Worm (Caenorhabditis elegans): Measurements from ENCODE around the gene R07E5.7.

Gene R07E5.7

ce11 chrIII:4449893-4450579 lies 31.1 kb upstream of the R07E5.7 start, which contains the start of gene ceh-43:
TSS of gene ceh-43 (minus strand) at chrIII:4449943.
- TF ChIP-seq sem-2 (GFP tag; optimal IDR thresholded peaks at IDR 0.05) (no peak), nhr-2 (tag; optimal IDR thresholded peaks at IDR 0.05) (no peak), lin-13 (tag; optimal IDR thresholded peaks at IDR 0.05) (no peak), nhr-237 (tag; optimal IDR thresholded peaks at IDR 0.05) (no peak), mls-2 (tag; optimal IDR thresholded peaks at IDR 0.05) (no peak), sptf-1 (tag; optimal IDR thresholded peaks at IDR 0.05) (no peak)

ce11 chrIII:4449357-4449756 lies 30.4 kb upstream of the R07E5.7 start:
- TF ChIP-seq ceh-43 (GFP tag; optimal IDR thresholded peaks at IDR 0.05) (no peak), bed-3 (GFP tag; optimal IDR thresholded peaks at IDR 0.05) (no peak), cnd-1 (tag; optimal IDR thresholded peaks at IDR 0.05) (no peak), mep-1 (tag; optimal IDR thresholded peaks at IDR 0.05) (no peak), unc-120 (tag; optimal IDR thresholded peaks at IDR 0.05; ENCODE audit: poor library complexity, severe bottlenecking) (no peak), nhr-2 (tag; optimal IDR thresholded peaks at IDR 0.05) (no peak), lin-13 (tag; optimal IDR thresholded peaks at IDR 0.05) (no peak), pha-4 (tag; optimal IDR thresholded peaks at IDR 0.05) (no peak), nhr-237 (tag; optimal IDR thresholded peaks at IDR 0.05) (no peak), hlh-1 (tag; optimal IDR thresholded peaks at IDR 0.05) (no peak), ceh-39 (tag; optimal IDR thresholded peaks at IDR 0.05) (no peak), drap-1 (GFP tag; optimal IDR thresholded peaks at IDR 0.05) (no peak), M03D4.4 (tag; optimal IDR thresholded peaks at IDR 0.05) (no peak), nhr-28 (tag; optimal IDR thresholded peaks at IDR 0.05) (no peak), nhr-12 (tag; optimal IDR thresholded peaks at IDR 0.05) (no peak), blmp-1 (tag; optimal IDR thresholded peaks at IDR 0.05) (no peak), ham-2 (GFP tag; optimal IDR thresholded peaks at IDR 0.05) (no peak)

DNA sequence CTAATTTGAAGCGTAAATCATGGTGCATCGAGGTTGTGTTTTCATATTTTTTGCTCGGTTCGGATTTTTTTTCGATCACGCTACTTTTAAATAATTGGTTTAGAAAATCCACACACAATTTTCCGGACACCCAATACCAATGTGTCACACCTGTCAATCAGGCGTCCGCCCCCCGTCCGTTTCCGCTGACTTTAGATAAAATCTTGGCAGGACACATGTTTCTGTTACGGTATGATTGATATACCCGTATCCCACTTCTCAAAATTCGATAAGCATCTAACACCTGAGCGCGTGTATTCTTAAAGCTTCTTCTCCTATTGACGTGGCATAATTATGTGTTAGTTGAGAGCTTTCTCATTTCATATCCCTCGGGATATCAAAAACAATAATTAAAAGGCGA lies 29.1 kb upstream of the R07E5.7 start:
- TF ChIP-seq mls-2 (tag; optimal IDR thresholded peaks at IDR 0.05): no peak
- TF ChIP-seq cnd-1 (tag; optimal IDR thresholded peaks at IDR 0.05): no peak
- TF ChIP-seq nhr-2 (tag; optimal IDR thresholded peaks at IDR 0.05): peak; percentile 18
- no peak for TF ChIP-seq sptf-1 (tag; optimal IDR thresholded peaks at IDR 0.05)
- no peak for TF ChIP-seq pha-4 (tag; optimal IDR thresholded peaks at IDR 0.05)
- no peak for TF ChIP-seq snpc-4 (tag; optimal IDR thresholded peaks at IDR 0.05)
- no peak for TF ChIP-seq M03D4.4 (tag; optimal IDR thresholded peaks at IDR 0.05)
- no peak for TF ChIP-seq mep-1 (tag; optimal IDR thresholded peaks at IDR 0.05)
- no peak for TF ChIP-seq ceh-39 (tag; optimal IDR thresholded peaks at IDR 0.05)
- no peak for TF ChIP-seq elt-3 (tag; optimal IDR thresholded peaks at IDR 0.05)
- TF ChIP-seq unc-62 (GFP tag; optimal IDR thresholded peaks at IDR 0.05): peak; percentile 80
- TF ChIP-seq elt-1 (tag; optimal IDR thresholded peaks at IDR 0.05; ENCODE audit: borderline replicate concordance, insufficient read depth): peak; percentile 67
- peak; percentile 77 for TF ChIP-seq ceh-43 (GFP tag; optimal IDR thresholded peaks at IDR 0.05)

DNA sequence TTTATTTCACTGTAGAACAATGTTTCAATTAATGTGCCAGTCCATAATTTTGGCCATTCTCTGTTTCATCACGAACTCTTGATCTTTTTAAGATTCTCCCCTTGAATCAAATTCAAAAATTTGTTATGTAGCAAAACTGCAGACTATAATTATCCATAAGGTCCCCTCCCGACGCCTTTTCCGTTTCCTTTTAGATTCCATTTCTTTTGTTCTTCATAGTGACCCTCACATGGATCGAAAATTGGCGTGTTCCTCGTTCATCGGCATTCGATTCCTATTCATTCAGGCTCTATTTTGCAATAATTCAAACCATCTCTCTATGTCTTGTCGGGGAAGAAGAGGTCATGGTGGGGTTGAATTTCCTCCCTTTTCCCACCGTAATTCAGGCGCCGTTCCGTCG lies 25.5 kb upstream of the R07E5.7 start:
- no peak for TF ChIP-seq unc-39 (tag; optimal IDR thresholded peaks at IDR 0.05)
- no peak for TF ChIP-seq ham-2 (GFP tag; optimal IDR thresholded peaks at IDR 0.05)
- TF ChIP-seq ceh-43 (GFP tag; optimal IDR thresholded peaks at IDR 0.05): peak; percentile 96
- TF ChIP-seq nhr-12 (tag; optimal IDR thresholded peaks at IDR 0.05): no peak
- no peak for TF ChIP-seq nhr-2 (tag; optimal IDR thresholded peaks at IDR 0.05)
- TF ChIP-seq cnd-1 (tag; optimal IDR thresholded peaks at IDR 0.05): no peak
- no peak for TF ChIP-seq nhr-76 (tag; optimal IDR thresholded peaks at IDR 0.05)

- TF ChIP-seq ces-1 (GFP tag; optimal IDR thresholded peaks at IDR 0.05) (no peak), ceh-43 (GFP tag; optimal IDR thresholded peaks at IDR 0.05) (no peak), ceh-83 (GFP tag; optimal IDR thresholded peaks at IDR 0.05) (no peak), flh-1 (GFP tag; optimal IDR thresholded peaks at IDR 0.05) (no peak), nhr-76 (tag; optimal IDR thresholded peaks at IDR 0.05) (no peak), pha-4 (tag; optimal IDR thresholded peaks at IDR 0.05) (no peak), nhr-2 (tag; optimal IDR thresholded peaks at IDR 0.05) (no peak)
Observed at ce11 chrIII:4441781-4442180, 22.8 kb upstream of the R07E5.7 start, which contains the start of gene nex-3. TSS of gene nex-3 (plus strand) at chrIII:4442081.
